Fruit fly (Drosophila melanogaster): ENCODE measurements around the gene CG7778.

Gene CG7778

dm6 chr2L:8384108-8384601 is 37.7 kb downstream of the CG7778 start, which contains the start of the genes Dad1 and CG13384 (continued):
- TF ChIP-seq ERR (GFP tag; optimal IDR thresholded peaks at IDR 0.05): peak; percentile 13
- TF ChIP-seq tio (GFP tag; optimal IDR thresholded peaks at IDR 0.05): peak; percentile 88
- peak; percentile 48; the same call in 1 of the 2 replicates for TF ChIP-seq bowl (GFP tag; IDR thresholded peaks at IDR 0.05)
- peak; percentile 85 for TF ChIP-seq CG11093 (GFP tag; IDR thresholded peaks at IDR 0.05)
- peak; percentile 85 for TF ChIP-seq peb (GFP tag; IDR thresholded peaks at IDR 0.05)
- no peak for TF ChIP-seq fd64A (GFP tag; optimal IDR thresholded peaks at IDR 0.05)
- no peak for TF ChIP-seq nerfin-2 (GFP tag; IDR thresholded peaks at IDR 0.05; ENCODE audit: partially characterized antibody)
- TF ChIP-seq CG6854 (GFP tag; optimal IDR thresholded peaks at IDR 0.05): peak; percentile 88
- TF ChIP-seq dmrt11E (tag; optimal IDR thresholded peaks at IDR 0.05): peak; percentile 91
- no peak for TF ChIP-seq CG4282 (GFP tag; optimal IDR thresholded peaks at IDR 0.05)
- TF ChIP-seq Ada2b (GFP tag; IDR thresholded peaks at IDR 0.05): peak; percentile 83
- peak; percentile 82 for TF ChIP-seq CG8281 (tag; optimal IDR thresholded peaks at IDR 0.05)
- peak; percentile 95 for TF ChIP-seq Fer1 (GFP tag; optimal IDR thresholded peaks at IDR 0.05)
- peak; percentile 89 for TF ChIP-seq H2.0 (GFP tag; IDR thresholded peaks at IDR 0.05)
- no peak for TF ChIP-seq crc (GFP tag; optimal IDR thresholded peaks at IDR 0.05)
- peak; percentile 69 for TF ChIP-seq Jarid2 (GFP tag; optimal IDR thresholded peaks at IDR 0.05)
- TF ChIP-seq knrl (GFP tag; IDR thresholded peaks at IDR 0.05; ENCODE audit: partially characterized antibody): peak; percentile 62
- peak; percentile 95 for TF ChIP-seq Rfx (GFP tag; IDR thresholded peaks at IDR 0.05)
- peak; percentile 85 for TF ChIP-seq CG31224 (GFP tag; IDR thresholded peaks at IDR 0.05)
- no peak for TF ChIP-seq hth (optimal IDR thresholded peaks at IDR 0.05)
- peak; percentile 46 for TF ChIP-seq grn (GFP tag; optimal IDR thresholded peaks at IDR 0.05)
- TF ChIP-seq br (optimal IDR thresholded peaks at IDR 0.05): no peak
- TF ChIP-seq CoRest (tag; optimal IDR thresholded peaks at IDR 0.05): peak; percentile 98
- TF ChIP-seq Tbp (GFP tag; optimal IDR thresholded peaks at IDR 0.05): no peak
- peak; percentile 86 for TF ChIP-seq CG11247 (GFP tag; IDR thresholded peaks at IDR 0.05)
- TF ChIP-seq CG14860 (GFP tag; IDR thresholded peaks at IDR 0.05; ENCODE audit: partially characterized antibody): no peak
- peak; percentile 35; the same call in 2 of the 3 replicates for TF ChIP-seq CG34224 (GFP tag; IDR thresholded peaks at IDR 0.05; ENCODE audit: partially characterized antibody)
- TF ChIP-seq Optix (GFP tag; IDR thresholded peaks at IDR 0.05): no peak
- peak; percentile 94 for TF ChIP-seq CG10147 (GFP tag; optimal IDR thresholded peaks at IDR 0.05)
- TF ChIP-seq CG1529 (GFP tag; optimal IDR thresholded peaks at IDR 0.05): peak; percentile 81
- TF ChIP-seq abd-A (tag; optimal IDR thresholded peaks at IDR 0.05): no peak
- peak; percentile 84 for TF ChIP-seq ara (GFP tag; IDR thresholded peaks at IDR 0.05)
- peak; percentile 88 for TF ChIP-seq sisA (GFP tag; IDR thresholded peaks at IDR 0.05)
- peak; percentile 93 for TF ChIP-seq trem (tag; optimal IDR thresholded peaks at IDR 0.05)
- peak; percentile 94 for TF ChIP-seq phol (tag; optimal IDR thresholded peaks at IDR 0.05)
- peak; percentile 91 for TF ChIP-seq Chrac-16 (GFP tag; optimal IDR thresholded peaks at IDR 0.05)
- TF ChIP-seq CG14667 (GFP tag; IDR thresholded peaks at IDR 0.05): peak; percentile 90
- peak; percentile 77 for TF ChIP-seq CG12744 (GFP tag; optimal IDR thresholded peaks at IDR 0.05)
- TF ChIP-seq CG15073 (GFP tag; optimal IDR thresholded peaks at IDR 0.05): peak; percentile 43
- TF ChIP-seq bigmax (GFP tag; optimal IDR thresholded peaks at IDR 0.05): no peak
- peak; percentile 96 for TF ChIP-seq sug (tag; optimal IDR thresholded peaks at IDR 0.05)
- no peak for TF ChIP-seq chinmo (GFP tag; IDR thresholded peaks at IDR 0.05; ENCODE audit: partially characterized antibody)
- peak; percentile 69 for TF ChIP-seq CG9797 (GFP tag; optimal IDR thresholded peaks at IDR 0.05)
- peak in 1 of 2 experiments; percentile 37 for TF ChIP-seq Hr78 (GFP tag; optimal IDR thresholded peaks at IDR 0.05)
- no peak for TF ChIP-seq eve (GFP tag; optimal IDR thresholded peaks at IDR 0.05)
- TF ChIP-seq ab (GFP tag; optimal IDR thresholded peaks at IDR 0.05): peak; percentile 20
- peak; percentile 88 for TF ChIP-seq Mrtf (GFP tag; IDR thresholded peaks at IDR 0.05)
- no peak for TF ChIP-seq CG7963 (GFP tag; IDR thresholded peaks at IDR 0.05; ENCODE audit: partially characterized antibody)
- peak; percentile 79 for TF ChIP-seq CG14050 (GFP tag; IDR thresholded peaks at IDR 0.05)
- peak; percentile 10; the same call in 1 of the 2 replicates for TF ChIP-seq Lim3 (GFP tag; IDR thresholded peaks at IDR 0.05)
- no peak for TF ChIP-seq HLHmδ (GFP tag; optimal IDR thresholded peaks at IDR 0.05)

Measured in whole organism, embryonic.